Worm (Caenorhabditis elegans): ENCODE measurements around the gene ugt-35.

ugt-35 gene

DNA sequence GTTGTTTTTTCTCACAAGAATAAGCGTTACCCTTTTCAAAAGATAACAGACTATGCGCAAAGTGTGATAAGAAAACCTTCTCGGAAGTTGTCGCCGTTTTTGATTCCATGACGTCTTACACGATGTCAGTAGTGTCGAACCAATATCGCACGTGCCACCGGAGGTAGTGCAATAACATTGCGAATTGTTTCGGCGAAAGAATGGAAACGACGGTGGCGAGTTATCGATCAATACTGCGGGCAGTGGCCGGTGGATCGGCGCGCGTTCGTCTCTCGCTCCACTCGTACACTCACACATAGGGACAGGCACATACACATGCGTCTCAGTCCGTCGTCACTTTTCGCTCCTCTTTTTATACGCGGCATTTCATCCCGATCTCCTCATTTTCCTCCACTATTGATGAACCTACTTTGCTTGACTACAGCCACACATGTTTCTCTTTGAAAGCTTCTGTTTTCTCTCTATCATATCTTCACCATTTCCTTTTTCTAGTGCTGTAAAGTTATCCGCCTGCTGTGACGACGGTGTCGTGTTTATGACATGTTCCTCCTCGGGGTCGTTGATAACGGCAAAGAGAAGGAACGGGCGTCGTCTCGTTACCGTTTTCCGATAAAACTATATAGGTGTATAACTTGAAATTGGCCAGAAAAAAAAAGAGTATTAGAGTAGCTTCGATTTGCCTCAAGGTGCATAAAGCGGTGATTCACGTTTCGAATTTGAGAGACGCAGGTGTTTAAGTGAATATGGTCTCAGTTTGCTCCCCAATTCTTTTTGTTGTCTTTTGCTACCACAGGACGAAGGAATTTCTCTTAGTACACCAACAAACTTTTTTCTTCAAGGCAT is 27.3 kb upstream of the ugt-35 start:
- TF ChIP-seq hlh-6 (tag; optimal IDR thresholded peaks at IDR 0.05) (peak; percentile 47), nhr-11 (tag; optimal IDR thresholded peaks at IDR 0.05) (no peak), rnt-1 (tag; optimal IDR thresholded peaks at IDR 0.05) (peak; percentile 48), pat-9 (tag; optimal IDR thresholded peaks at IDR 0.05) (peak; percentile 11), elt-2 (tag; optimal IDR thresholded peaks at IDR 0.05) (peak; percentile 2), ref-2 (tag; optimal IDR thresholded peaks at IDR 0.05) (peak; percentile 32), ceh-30 (tag; optimal IDR thresholded peaks at IDR 0.05) (no peak)

DNA sequence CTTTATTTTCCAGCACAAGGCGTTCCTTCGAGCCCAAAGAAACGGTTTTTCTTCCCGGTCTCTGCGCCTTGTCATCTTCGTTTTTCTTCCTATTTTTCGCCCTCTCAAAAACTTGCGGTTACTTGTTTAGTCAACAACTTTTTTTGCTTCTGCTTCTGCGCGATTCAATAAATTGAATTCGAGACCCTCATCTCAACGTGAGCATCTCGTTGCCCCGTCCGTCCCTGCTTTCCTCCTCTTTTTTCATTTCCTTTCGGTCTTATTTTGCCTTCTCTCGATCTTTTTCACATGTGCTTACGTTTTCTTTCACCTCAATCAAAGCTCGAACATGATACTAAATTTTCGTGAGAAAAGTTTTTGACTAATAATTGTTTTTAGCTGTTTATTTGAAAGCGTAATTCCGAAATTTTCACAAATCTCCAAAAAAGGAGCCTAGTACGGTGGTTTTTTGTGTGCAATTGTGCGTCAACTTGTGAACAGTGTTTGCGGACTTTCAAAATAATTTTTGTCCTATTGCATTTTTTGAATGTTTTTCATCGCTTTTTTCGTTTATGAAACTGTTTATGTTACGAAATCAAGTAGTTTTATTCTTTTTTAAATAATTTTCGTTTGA is 26.0 kb upstream of the ugt-35 start:
- TF ChIP-seq ceh-24 (tag; optimal IDR thresholded peaks at IDR 0.05) (no peak), unc-42 (tag; optimal IDR thresholded peaks at IDR 0.05) (peak; percentile 80)

DNA sequence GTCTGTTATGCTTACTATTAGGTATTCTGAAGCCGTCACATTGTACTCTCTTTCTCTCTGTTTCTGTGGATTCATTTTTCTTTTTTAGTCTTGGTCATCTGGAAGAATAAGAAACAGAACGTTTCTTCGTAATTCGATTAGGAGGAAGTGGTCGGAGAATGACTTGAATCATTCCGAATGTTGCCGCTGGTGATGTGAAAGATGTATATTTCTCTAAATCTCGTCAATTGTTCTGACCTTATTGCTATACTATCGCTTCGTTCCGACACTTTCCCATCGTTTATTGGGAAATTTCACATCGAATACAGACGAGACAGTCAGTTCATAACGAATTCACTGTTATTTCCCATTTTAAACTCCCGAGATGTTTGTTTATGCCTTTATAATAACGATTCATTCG is 25.0 kb upstream of the ugt-35 start:
- TF ChIP-seq che-1 (tag; optimal IDR thresholded peaks at IDR 0.05) (no peak), ceh-34 (tag; optimal IDR thresholded peaks at IDR 0.05) (no peak), tbx-2 (tag; optimal IDR thresholded peaks at IDR 0.05) (no peak), F13H6.1 (tag; optimal IDR thresholded peaks at IDR 0.05) (no peak), mec-3 (tag; optimal IDR thresholded peaks at IDR 0.05; ENCODE audit: borderline replicate concordance) (no peak), ceh-19 (GFP tag; optimal IDR thresholded peaks at IDR 0.05) (no peak), ahr-1 (tag; optimal IDR thresholded peaks at IDR 0.05) (no peak), pha-2 (tag; optimal IDR thresholded peaks at IDR 0.05) (no peak), nhr-11 (tag; optimal IDR thresholded peaks at IDR 0.05) (no peak), pag-3 (tag; optimal IDR thresholded peaks at IDR 0.05; ENCODE audit: borderline replicate concordance) (no peak), tbx-7 (tag; optimal IDR thresholded peaks at IDR 0.05) (no peak), pax-1 (tag; optimal IDR thresholded peaks at IDR 0.05) (no peak)

DNA sequence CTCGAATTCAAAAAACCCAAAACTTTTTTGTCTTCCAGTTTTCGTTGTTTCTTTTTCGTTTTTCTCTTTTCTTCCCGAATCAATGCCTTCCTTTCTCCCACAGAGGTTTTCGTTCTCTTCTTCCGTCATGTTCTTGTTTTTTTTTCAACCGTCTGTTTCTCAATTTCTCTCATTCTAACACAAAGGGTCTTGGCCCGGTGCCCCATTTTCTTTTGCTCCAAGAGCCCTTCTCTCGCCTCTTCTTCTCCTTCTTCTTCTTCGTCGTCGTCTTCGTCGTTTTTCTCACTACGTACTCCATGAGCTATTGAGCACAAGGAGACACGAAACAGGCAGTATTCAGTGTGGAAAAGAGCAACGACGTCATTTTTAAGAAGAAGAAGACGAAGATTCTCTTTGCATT is 23.4 kb upstream of the ugt-35 start:
- TF ChIP-seq elt-2 (tag; optimal IDR thresholded peaks at IDR 0.05) (no peak), rnt-1 (tag; optimal IDR thresholded peaks at IDR 0.05) (no peak), pag-3 (tag; optimal IDR thresholded peaks at IDR 0.05; ENCODE audit: borderline replicate concordance) (no peak), mec-3 (tag; optimal IDR thresholded peaks at IDR 0.05; ENCODE audit: borderline replicate concordance) (no peak), ceh-19 (GFP tag; optimal IDR thresholded peaks at IDR 0.05) (no peak), unc-3 (GFP tag; conservative IDR thresholded peaks at IDR 0.05) (no peak), unc-3 (tag; optimal IDR thresholded peaks at IDR 0.05) (no peak), ceh-2 (tag; optimal IDR thresholded peaks at IDR 0.05) (no peak), odd-2 (tag; optimal IDR thresholded peaks at IDR 0.05) (no peak), ceh-45 (GFP tag; IDR thresholded peaks at IDR 0.05) (no peak), Y22D7AL.16 (tag; optimal IDR thresholded peaks at IDR 0.05) (no peak), ceh-24 (tag; optimal IDR thresholded peaks at IDR 0.05) (no peak), ceh-48 (tag; optimal IDR thresholded peaks at IDR 0.05) (no peak), pha-4 (tag; optimal IDR thresholded peaks at IDR 0.05) (no peak), lin-11 (tag; optimal IDR thresholded peaks at IDR 0.05) (no peak), unc-42 (tag; optimal IDR thresholded peaks at IDR 0.05) (peak; percentile 20), sox-4 (tag; optimal IDR thresholded peaks at IDR 0.05) (no peak), eyg-1 (tag; optimal IDR thresholded peaks at IDR 0.05) (no peak), pax-1 (tag; optimal IDR thresholded peaks at IDR 0.05) (no peak), hlh-6 (tag; optimal IDR thresholded peaks at IDR 0.05) (peak; percentile 6), ceh-18 (tag; optimal IDR thresholded peaks at IDR 0.05) (peak; percentile 7), fkh-10 (GFP tag; optimal IDR thresholded peaks at IDR 0.05) (no peak), nhr-232 (tag; optimal IDR thresholded peaks at IDR 0.05) (no peak), nfya-1 (tag; optimal IDR thresholded peaks at IDR 0.05) (peak; percentile 28), ceh-31 (tag; optimal IDR thresholded peaks at IDR 0.05) (peak; percentile 39)

All from whole organism, late embryonic.